Fruit fly (Drosophila melanogaster) whole organism, embryonic: ENCODE data around the gene CG4230.

ENCODE experiments used
- B-H2 ChIP-seq: fragments of 200-800 bp; sonication (Bioruptor generic); optimal IDR thresholded peaks from 2 replicates; lab custom pipeline; 2018; ENCODE audit warnings: missing biosample characterization, mild to moderate bottlenecking, missing genetic modification characterization
- BEAF-32 ChIP-seq: fragments of 200-800 bp; sonication (Bioruptor generic); optimal IDR thresholded peaks from 3 replicates; lab custom pipeline; 2017; ENCODE audit warnings: missing biosample characterization, missing genetic modification characterization, mild to moderate bottlenecking, moderate library complexity, missing genetic modification reagents
- CG1024 ChIP-seq: fragments of 200-800 bp; sonication (Bioruptor generic); IDR thresholded peaks from 2 replicates; pipeline ENCODE4 v1.3.6; 2022; ENCODE audit warnings: missing biosample characterization, missing genetic modification characterization
- CG10431 ChIP-seq: fragments of 200-800 bp; sonication (Bioruptor generic); optimal IDR thresholded peaks from 3 replicates; lab custom pipeline; 2018; ENCODE audit warnings: missing biosample characterization, mild to moderate bottlenecking, missing genetic modification characterization
- CG11560 ChIP-seq: fragments of 200-800 bp; sonication (Bioruptor generic); IDR thresholded peaks from 3 replicates; pipeline ENCODE4 v1.3.6; 2022; ENCODE audit warnings: missing biosample characterization, missing genetic modification characterization
- CG11695 ChIP-seq: fragments of 200-800 bp; sonication (Bioruptor generic); IDR thresholded peaks from 3 replicates; pipeline ENCODE4 v1.3.6; 2022; ENCODE audit warnings: missing biosample characterization, missing genetic modification characterization
- CG14710 ChIP-seq: fragments of 200-800 bp; sonication (Bioruptor generic); optimal IDR thresholded peaks from 3 replicates; lab custom pipeline; 2019; ENCODE audit warnings: missing biosample characterization, mild to moderate bottlenecking, missing genetic modification characterization, moderate library complexity
- CG15073 ChIP-seq: fragments of 200-800 bp; sonication (Bioruptor generic); optimal IDR thresholded peaks from 2 replicates; lab custom pipeline; 2016; ENCODE audit warnings: missing biosample characterization, missing genetic modification characterization
- CG1529 ChIP-seq: fragments of 200-800 bp; sonication (Bioruptor generic); optimal IDR thresholded peaks from 3 replicates; lab custom pipeline; 2018; ENCODE audit warnings: missing biosample characterization, missing genetic modification characterization
- CG15601 ChIP-seq: fragments of 200-800 bp; sonication (Bioruptor generic); optimal IDR thresholded peaks from 3 replicates; lab custom pipeline; 2019; ENCODE audit warnings: missing biosample characterization, mild to moderate bottlenecking, missing genetic modification characterization, moderate library complexity
- CG2116 ChIP-seq: fragments of 200-800 bp; sonication (Bioruptor generic); optimal IDR thresholded peaks from 3 replicates; lab custom pipeline; 2018; ENCODE audit warnings: missing biosample characterization, mild to moderate bottlenecking, missing genetic modification characterization
- CG2120 ChIP-seq: fragments of 200-800 bp; sonication (Bioruptor generic); optimal IDR thresholded peaks from 3 replicates; lab custom pipeline; 2016; ENCODE audit warnings: missing biosample characterization, missing genetic modification characterization
- CG2129 ChIP-seq: fragments of 200-800 bp; sonication (Bioruptor generic); IDR thresholded peaks from 2 replicates; pipeline ENCODE4 v1.3.6; 2022; ENCODE audit warnings: missing biosample characterization, missing genetic modification characterization; ENCODE audit not compliant: partially characterized antibody
- CG2712 ChIP-seq: fragments of 200-800 bp; optimal IDR thresholded peaks from 3 replicates; lab custom pipeline; 2019; ENCODE audit warnings: missing biosample characterization, mild to moderate bottlenecking, missing genetic modification characterization, moderate library complexity
- CG30431 ChIP-seq: fragments of 200-800 bp; sonication (Bioruptor generic); optimal IDR thresholded peaks from 2 replicates; lab custom pipeline; 2017; ENCODE audit warnings: missing biosample characterization, missing genetic modification characterization
- CG3281 ChIP-seq: fragments of 200-800 bp; sonication (Bioruptor generic); optimal IDR thresholded peaks from 3 replicates; lab custom pipeline; 2017; ENCODE audit warnings: missing biosample characterization, mild to moderate bottlenecking, missing genetic modification characterization
- CG3995 ChIP-seq: fragments of 200-800 bp; sonication (Bioruptor generic); optimal IDR thresholded peaks from 3 replicates; lab custom pipeline; 2016; ENCODE audit warnings: missing biosample characterization, missing genetic modification characterization
- CG5245 ChIP-seq: fragments of 200-800 bp; sonication (Bioruptor generic); optimal IDR thresholded peaks from 3 replicates; lab custom pipeline; 2016; ENCODE audit warnings: missing biosample characterization, missing genetic modification characterization
- CG9932 ChIP-seq: fragments of 200-800 bp; sonication (Bioruptor generic); IDR thresholded peaks from 2 replicates; pipeline ENCODE4 v1.3.6; 2022; ENCODE audit warnings: missing biosample characterization, missing genetic modification characterization
- Dbx ChIP-seq: fragments of 200-800 bp; sonication (Bioruptor generic); IDR thresholded peaks from 3 replicates; pipeline ENCODE4 v1.3.6; 2022; ENCODE audit warnings: missing biosample characterization, missing genetic modification characterization
- E2f1 ChIP-seq: fragments of 200-800 bp; sonication (Bioruptor generic); IDR thresholded peaks from 2 replicates; pipeline ENCODE4 v1.3.6; 2022; ENCODE audit warnings: missing biosample characterization, missing genetic modification characterization
- Ets65A ChIP-seq: fragments of 200-800 bp; sonication (Bioruptor generic); peaks from one replicate; lab custom pipeline; 2016; ENCODE audit warnings: missing biosample characterization, missing genetic modification characterization
- Ets97D ChIP-seq: fragments of 200-800 bp; sonication (Bioruptor generic); optimal IDR thresholded peaks from 3 replicates; lab custom pipeline; 2016; ENCODE audit warnings: missing biosample characterization, missing genetic modification characterization
- HLH54F ChIP-seq: fragments of 200-800 bp; sonication (Bioruptor generic); optimal IDR thresholded peaks from 3 replicates; lab custom pipeline; 2016; ENCODE audit warnings: missing biosample characterization, missing genetic modification characterization
- HLHmδ ChIP-seq: fragments of 200-800 bp; sonication (Bioruptor generic); optimal IDR thresholded peaks from 2 replicates; lab custom pipeline; 2018; ENCODE audit warnings: missing biosample characterization, mild to moderate bottlenecking, missing genetic modification characterization, moderate library complexity
- HmgD ChIP-seq: fragments of 200-800 bp; sonication (Bioruptor generic); optimal IDR thresholded peaks from 3 replicates; lab custom pipeline; 2016; ENCODE audit warnings: missing biosample characterization, missing genetic modification characterization
- Kr ChIP-seq: fragments of 200-800 bp; sonication (Bioruptor generic); optimal IDR thresholded peaks from 2 replicates; lab custom pipeline; 2017; ENCODE audit warnings: missing biosample characterization, mild to moderate bottlenecking, missing genetic modification characterization
- Nf-YA ChIP-seq: fragments of 200-800 bp; sonication (Bioruptor generic); IDR thresholded peaks from 2 replicates; pipeline ENCODE4 v1.3.6; 2022; ENCODE audit warnings: missing biosample characterization, missing genetic modification characterization
- Sry-β ChIP-seq: fragments of 200-800 bp; sonication (Bioruptor generic); optimal IDR thresholded peaks from 2 replicates; lab custom pipeline; 2018; ENCODE audit warnings: missing biosample characterization, mild to moderate bottlenecking, missing genetic modification characterization, moderate library complexity
- Xbp1 ChIP-seq: fragments of 200-800 bp; sonication (Bioruptor generic); optimal IDR thresholded peaks from 3 replicates; lab custom pipeline; 2016; ENCODE audit warnings: missing biosample characterization, mild to moderate bottlenecking, missing genetic modification characterization
- YL-1 ChIP-seq: fragments of 200-800 bp; sonication (Bioruptor generic); optimal IDR thresholded peaks from 3 replicates; lab custom pipeline; 2017; ENCODE audit warnings: missing biosample characterization, mild to moderate bottlenecking, missing genetic modification characterization
- amos ChIP-seq: fragments of 200-800 bp; sonication (Bioruptor generic); IDR thresholded peaks from 2 replicates; pipeline ENCODE4 v1.3.6; 2022; ENCODE audit warnings: missing biosample characterization, missing genetic modification characterization; ENCODE audit not compliant: partially characterized antibody
- ato ChIP-seq: fragments of 200-800 bp; sonication (Bioruptor generic); IDR thresholded peaks from 2 replicates; pipeline ENCODE4 v1.3.6; 2022; ENCODE audit warnings: missing biosample characterization, missing genetic modification characterization; ENCODE audit not compliant: partially characterized antibody
- bcd ChIP-seq: fragments of 200-800 bp; sonication (Bioruptor generic); optimal IDR thresholded peaks from 2 replicates; lab custom pipeline; 2017; ENCODE audit warnings: missing biosample characterization, mild to moderate bottlenecking, missing genetic modification characterization
- ci ChIP-seq: fragments of 200-800 bp; sonication (Bioruptor generic); IDR thresholded peaks from 3 replicates; pipeline ENCODE4 v1.3.6; 2022; ENCODE audit warnings: missing biosample characterization, missing genetic modification characterization
- crol ChIP-seq: fragments of 200-800 bp; sonication (Bioruptor generic); IDR thresholded peaks from 2 replicates; pipeline ENCODE4 v1.3.6; 2022; ENCODE audit warnings: missing biosample characterization, missing genetic modification characterization
- crp ChIP-seq, 2 experiments: fragments of 200-800 bp; sonication (Bioruptor generic); optimal IDR thresholded peaks; 2 replicates in 1 of 2; 3 replicates in 1 of 2; lab custom pipeline; 2017; ENCODE audit warnings: missing biosample characterization in 2 of 2, missing genetic modification characterization in 2 of 2, mild to moderate bottlenecking in 1 of 2, moderate library complexity in 1 of 2
- disco-r ChIP-seq: fragments of 200-800 bp; sonication (Bioruptor generic); optimal IDR thresholded peaks from 2 replicates; lab custom pipeline; 2016; ENCODE audit warnings: missing biosample characterization, missing genetic modification characterization
- ftz-f1 ChIP-seq: fragments of 200-800 bp; sonication (Bioruptor generic); optimal IDR thresholded peaks from 2 replicates; lab custom pipeline; 2016; ENCODE audit warnings: missing biosample characterization, missing genetic modification characterization
- gce ChIP-seq: fragments of 200-800 bp; sonication (Bioruptor generic); IDR thresholded peaks from 3 replicates; pipeline ENCODE4 v1.3.6; 2022; ENCODE audit warnings: missing biosample characterization, missing genetic modification characterization
- hbn ChIP-seq: fragments of 200-800 bp; sonication (Bioruptor generic); IDR thresholded peaks from 2 replicates; pipeline ENCODE4 v1.3.6; 2022; ENCODE audit warnings: missing biosample characterization, missing genetic modification characterization; ENCODE audit not compliant: partially characterized antibody
- insv ChIP-seq, 2 experiments: fragments of 200-800 bp; sonication (Bioruptor generic); optimal IDR thresholded peaks; 3 replicates each; lab custom pipeline; 2016 to 2018; ENCODE audit warnings: missing biosample characterization in 2 of 2, missing genetic modification characterization in 2 of 2
- ken ChIP-seq: fragments of 200-800 bp; sonication (Bioruptor generic); IDR thresholded peaks from 3 replicates; pipeline ENCODE4 v1.3.6; 2022; ENCODE audit warnings: missing biosample characterization, missing genetic modification characterization
- pan ChIP-seq, 4 experiments: fragments of >200 bp in 3 of 4; fragments of 200-800 bp in 1 of 4; sonication (Bioruptor generic) in 1 of 4; optimal IDR thresholded peaks in 3 of 4; IDR thresholded peaks in 1 of 4; 2 replicates each; pipeline versions ENCODE4 v1.3.6 to Lab custom; 2017 to 2022; ENCODE audit warnings: missing biosample characterization in 2 of 4, missing genetic modification characterization in 2 of 4, mixed read lengths in 1 of 4
- sd ChIP-seq: fragments of 200-800 bp; sonication (Bioruptor generic); optimal IDR thresholded peaks from 3 replicates; lab custom pipeline; 2018; ENCODE audit warnings: missing biosample characterization, mild to moderate bottlenecking, missing genetic modification characterization, moderate library complexity
- ssp ChIP-seq: fragments of 200-800 bp; sonication (Bioruptor generic); IDR thresholded peaks from 2 replicates; pipeline ENCODE4 v1.3.6; 2022; ENCODE audit warnings: missing biosample characterization, missing genetic modification characterization
- tin ChIP-seq: fragments of 200-800 bp; sonication (Bioruptor generic); optimal IDR thresholded peaks from 3 replicates; lab custom pipeline; 2016; ENCODE audit warnings: missing biosample characterization, missing genetic modification characterization
- toy ChIP-seq: fragments of 200-800 bp; sonication (Bioruptor generic); IDR thresholded peaks from 2 replicates; pipeline ENCODE4 v1.3.6; 2022; ENCODE audit warnings: missing biosample characterization, missing genetic modification characterization
- zen2 ChIP-seq: fragments of 200-800 bp; sonication (Bioruptor generic); IDR thresholded peaks from 3 replicates; pipeline ENCODE4 v1.3.6; 2022; ENCODE audit warnings: missing biosample characterization, missing genetic modification characterization; ENCODE audit not compliant: partially characterized antibody

The CG4230 gene

dm6 chr2L:5054953-5055352, 41.1 kb upstream of the CG4230 start, which contains the start of the genes CG14036 and His3.3A (continued):
- peak; percentile 81 for TF ChIP-seq Ets97D (GFP tag; lab: Kevin White, UChicago)
- TF ChIP-seq Kr = no peak
- no peak for TF ChIP-seq CG3995 (GFP tag; lab: Kevin White, UChicago)
- TF ChIP-seq ftz-f1 (GFP tag; lab: Kevin White, UChicago) = peak; percentile 30
- TF ChIP-seq Sry-β (GFP tag; lab: Kevin White, UChicago) = peak; percentile 1
- TF ChIP-seq disco-r (GFP tag; lab: Kevin White, UChicago) = no peak
- TF ChIP-seq CG11695 (GFP tag; lab: Robert Waterston, UW) = 0 out of 3 replicates have a peak, but pooled peaks have one; percentile 11
- TF ChIP-seq Xbp1 (GFP tag; lab: Kevin White, UChicago) = peak; percentile 18
- 0 out of 3 replicates have a peak, but pooled peaks have one; percentile 16 for TF ChIP-seq gce (GFP tag; lab: Robert Waterston, UW)
- no peak for TF ChIP-seq CG2129 (GFP tag; lab: Robert Waterston, UW)
- TF ChIP-seq CG2120 = peak; percentile 46
- TF ChIP-seq CG15601 (tag; lab: Kevin White, UChicago) = peak; percentile 23
- TF ChIP-seq bcd (GFP tag; lab: Kevin White, UChicago) = no peak
- TF ChIP-seq HmgD (GFP tag; lab: Kevin White, UChicago) = no peak
- TF ChIP-seq ci = peak; percentile 58; the same call in 1 of the 3 replicates
- peak; percentile 90 for TF ChIP-seq CG2116
- TF ChIP-seq pan (optimal IDR thresholded peaks at IDR 0.05; lab: Kevin White, UChicago) = no peak
- peak in 1 of 2 experiments; percentile 36 for TF ChIP-seq pan (GFP tag; optimal IDR thresholded peaks at IDR 0.05 in 1 of 2, IDR thresholded peaks at IDR 0.05 in 1 of 2)
- TF ChIP-seq crol (GFP tag; lab: Robert Waterston, UW) = peak; percentile 98
- peak; percentile 94 for TF ChIP-seq CG11560 (tag; lab: Robert Waterston, UW)
- TF ChIP-seq sd (tag; lab: Kevin White, UChicago) = peak; percentile 86
- TF ChIP-seq CG5245 (GFP tag; lab: Kevin White, UChicago) = no peak
- peak in 1 of 2 experiments; percentile 14 for TF ChIP-seq insv (GFP tag; optimal IDR thresholded peaks at IDR 0.05; lab: Kevin White, UChicago)
- TF ChIP-seq Ets65A (GFP tag; lab: Kevin White, UChicago) = peak; percentile 41
- TF ChIP-seq HLHmδ = peak; percentile 74
- peak; percentile 30 for TF ChIP-seq B-H2 (GFP tag; lab: Kevin White, UChicago)
- TF ChIP-seq CG3281 = peak; percentile 56
- no peak for TF ChIP-seq CG15073 (GFP tag; lab: Kevin White, UChicago)
- TF ChIP-seq ken (GFP tag; lab: Robert Waterston, UW) = no peak
- TF ChIP-seq crp (GFP tag; optimal IDR thresholded peaks at IDR 0.05; lab: Kevin White, UChicago) = peak in 1 of 2 experiments; percentile 77
- TF ChIP-seq YL-1 = peak; percentile 63
- TF ChIP-seq ssp (GFP tag; lab: Robert Waterston, UW) = peak; percentile 74
- TF ChIP-seq Dbx = 0 out of 3 replicates have a peak, but pooled peaks have one; percentile 18
- TF ChIP-seq tin (GFP tag; lab: Kevin White, UChicago) = no peak
- peak; percentile 58 for TF ChIP-seq hbn (GFP tag; lab: Robert Waterston, UW)
- no peak for TF ChIP-seq CG1529 (GFP tag; lab: Kevin White, UChicago)
- TF ChIP-seq HLH54F (GFP tag; lab: Kevin White, UChicago) = peak; percentile 12
- peak; percentile 46 for TF ChIP-seq CG2712 (tag; lab: Kevin White, UChicago)
- peak; percentile 64; the same call in 1 of the 2 replicates for TF ChIP-seq amos (GFP tag; lab: Robert Waterston, UW)
- peak; percentile 59 for TF ChIP-seq BEAF-32
- TF ChIP-seq zen2 (GFP tag; lab: Robert Waterston, UW) = peak; percentile 52; the same call in 2 of the 3 replicates
- TF ChIP-seq ato (GFP tag; lab: Robert Waterston, UW) = 0 out of 2 replicates have a peak, but pooled peaks have one; percentile 25
- TF ChIP-seq CG14710 (tag; lab: Kevin White, UChicago) = peak; percentile 97
- TF ChIP-seq CG10431 (GFP tag; lab: Kevin White, UChicago) = peak; percentile 42
- TF ChIP-seq CG1024 (GFP tag; lab: Robert Waterston, UW) = no peak; the same call in none of the 2 replicates
- no peak for TF ChIP-seq toy (GFP tag; lab: Robert Waterston, UW)
- peak; percentile 41; the same call in 1 of the 2 replicates for TF ChIP-seq E2f1 (GFP tag; lab: Robert Waterston, UW)
- TF ChIP-seq Nf-YA (GFP tag; lab: Robert Waterston, UW) = no peak
- TF ChIP-seq CG30431 (GFP tag; lab: Kevin White, UChicago) = no peak
- TF ChIP-seq CG9932 (GFP tag; lab: Robert Waterston, UW) = peak; percentile 35; the same call in 1 of the 2 replicates
